Fruit fly (Drosophila melanogaster) whole organism, embryonic: ENCODE data around the gene Pka-C1.
A peak's percentile ranks its signal among the peaks of the same experiment; 100 is the strongest.

Experiments used
- B-H2 ChIP-seq: fragments of 200-800 bp; sonication (Bioruptor generic); optimal IDR thresholded peaks from 2 replicates; lab custom pipeline; 2018; ENCODE audit warnings: missing biosample characterization, mild to moderate bottlenecking, missing genetic modification characterization
- BEAF-32 ChIP-seq: fragments of 200-800 bp; sonication (Bioruptor generic); optimal IDR thresholded peaks from 3 replicates; lab custom pipeline; 2017; ENCODE audit warnings: missing biosample characterization, missing genetic modification characterization, mild to moderate bottlenecking, moderate library complexity, missing genetic modification reagents
- Bdp1 ChIP-seq: fragments of 200-800 bp; sonication (Bioruptor generic); optimal IDR thresholded peaks from 3 replicates; lab custom pipeline; 2016; ENCODE audit warnings: missing biosample characterization, missing genetic modification characterization
- CG10959 ChIP-seq: fragments of 200-800 bp; sonication (Bioruptor generic); IDR thresholded peaks from 2 replicates; pipeline ENCODE4 v1.3.6; 2022; ENCODE audit warnings: missing biosample characterization, missing genetic modification characterization
- CG10979 ChIP-seq: fragments of 200-800 bp; sonication (Bioruptor generic); optimal IDR thresholded peaks from 2 replicates; lab custom pipeline; 2018; ENCODE audit warnings: missing biosample characterization, mild to moderate bottlenecking, missing genetic modification characterization, moderate library complexity
- CG14965 ChIP-seq: fragments of 200-800 bp; sonication (Bioruptor generic); optimal IDR thresholded peaks from 2 replicates; lab custom pipeline; 2016; ENCODE audit warnings: missing biosample characterization, missing genetic modification characterization, borderline replicate concordance
- CG1603 ChIP-seq: fragments of 200-800 bp; sonication (Bioruptor generic); optimal IDR thresholded peaks from 2 replicates; lab custom pipeline; 2019; ENCODE audit warnings: missing biosample characterization, mild to moderate bottlenecking, missing genetic modification characterization, moderate library complexity
- CG16815 ChIP-seq: fragments of 200-800 bp; sonication (Bioruptor generic); optimal IDR thresholded peaks from 3 replicates; lab custom pipeline; 2017; ENCODE audit warnings: missing biosample characterization, mild to moderate bottlenecking, missing genetic modification characterization
- CG17829 ChIP-seq: fragments of 200-800 bp; optimal IDR thresholded peaks from 2 replicates; lab custom pipeline; 2019; ENCODE audit warnings: missing biosample characterization, mild to moderate bottlenecking, missing genetic modification characterization, moderate library complexity
- CG1792 ChIP-seq: fragments of 200-800 bp; sonication (Bioruptor generic); optimal IDR thresholded peaks from 2 replicates; lab custom pipeline; 2016; ENCODE audit warnings: missing biosample characterization, missing genetic modification characterization
- CG18619 ChIP-seq: fragments of 200-800 bp; sonication (Bioruptor generic); optimal IDR thresholded peaks from 3 replicates; lab custom pipeline; 2017; ENCODE audit warnings: missing biosample characterization, mild to moderate bottlenecking, missing genetic modification characterization
- CG2116 ChIP-seq: fragments of 200-800 bp; sonication (Bioruptor generic); optimal IDR thresholded peaks from 3 replicates; lab custom pipeline; 2018; ENCODE audit warnings: missing biosample characterization, mild to moderate bottlenecking, missing genetic modification characterization
- CG2120 ChIP-seq: fragments of 200-800 bp; sonication (Bioruptor generic); optimal IDR thresholded peaks from 3 replicates; lab custom pipeline; 2016; ENCODE audit warnings: missing biosample characterization, missing genetic modification characterization
- CG2875 ChIP-seq: fragments of 200-800 bp; sonication (Bioruptor generic); optimal IDR thresholded peaks from 2 replicates; lab custom pipeline; 2017; ENCODE audit warnings: missing biosample characterization, mild to moderate bottlenecking, missing genetic modification characterization, missing genetic modification reagents
- CG3163 ChIP-seq: fragments of 200-800 bp; sonication (Bioruptor generic); optimal IDR thresholded peaks from 3 replicates; lab custom pipeline; 2016; ENCODE audit warnings: missing biosample characterization, missing genetic modification characterization
- CG3838 ChIP-seq: fragments of 200-800 bp; sonication (Bioruptor generic); optimal IDR thresholded peaks from 3 replicates; lab custom pipeline; 2016; ENCODE audit warnings: missing biosample characterization, missing genetic modification characterization
- CG4617 ChIP-seq: fragments of 200-800 bp; sonication (Bioruptor generic); optimal IDR thresholded peaks from 3 replicates; lab custom pipeline; 2016; ENCODE audit warnings: missing biosample characterization, missing genetic modification characterization, borderline replicate concordance
- CG4730 ChIP-seq: fragments of 200-800 bp; sonication (Bioruptor generic); IDR thresholded peaks from 2 replicates; pipeline ENCODE4 v1.3.6; 2022; ENCODE audit warnings: missing biosample characterization, missing genetic modification characterization
- CG5180 ChIP-seq: fragments of 200-800 bp; sonication (Bioruptor generic); optimal IDR thresholded peaks from 3 replicates; lab custom pipeline; 2017; ENCODE audit warnings: missing biosample characterization, missing genetic modification characterization, mild to moderate bottlenecking, moderate library complexity, missing genetic modification reagents
- CG6175 ChIP-seq: fragments of 200-800 bp; sonication (Bioruptor generic); IDR thresholded peaks from 3 replicates; pipeline ENCODE4 v1.3.6; 2022; ENCODE audit warnings: missing biosample characterization, missing genetic modification characterization
- CG6654 ChIP-seq: fragments of 200-800 bp; sonication (Bioruptor generic); optimal IDR thresholded peaks from 2 replicates; lab custom pipeline; 2017; ENCODE audit warnings: missing biosample characterization, mild to moderate bottlenecking, missing genetic modification characterization
- CG8281 ChIP-seq: fragments of 200-800 bp; sonication (Bioruptor generic); optimal IDR thresholded peaks from 2 replicates; lab custom pipeline; 2018; ENCODE audit warnings: missing biosample characterization, mild to moderate bottlenecking, missing genetic modification characterization, moderate library complexity
- CG9215 ChIP-seq: fragments of 200-800 bp; sonication (Bioruptor generic); IDR thresholded peaks from 2 replicates; pipeline ENCODE4 v1.3.6; 2022; ENCODE audit warnings: missing biosample characterization, missing genetic modification characterization
- CG9437 ChIP-seq: fragments of 200-800 bp; sonication (Bioruptor generic); optimal IDR thresholded peaks from 2 replicates; lab custom pipeline; 2018; ENCODE audit warnings: missing biosample characterization, mild to moderate bottlenecking, missing genetic modification characterization
- CoRest ChIP-seq: fragments of 200-800 bp; sonication (Bioruptor generic); optimal IDR thresholded peaks from 3 replicates; lab custom pipeline; 2018; ENCODE audit warnings: missing biosample characterization, mild to moderate bottlenecking, missing genetic modification characterization, moderate library complexity
- Dll ChIP-seq: fragments of 200-800 bp; sonication (Bioruptor generic); IDR thresholded peaks from 4 replicates; pipeline ENCODE4 v1.3.6; 2022; ENCODE audit warnings: missing biosample characterization, missing genetic modification characterization; ENCODE audit not compliant: partially characterized antibody
- Dp ChIP-seq: fragments of 200-800 bp; sonication (Bioruptor generic); optimal IDR thresholded peaks from 2 replicates; lab custom pipeline; 2018; ENCODE audit warnings: missing biosample characterization, mild to moderate bottlenecking, missing genetic modification characterization, moderate library complexity
- Lhr ChIP-seq: fragments of 200-800 bp; sonication (Bioruptor generic); optimal IDR thresholded peaks from 3 replicates; lab custom pipeline; 2017; ENCODE audit warnings: mild to moderate bottlenecking, missing biosample characterization, missing genetic modification reagents, missing genetic modification characterization
- NfI ChIP-seq: fragments of 200-800 bp; sonication (Bioruptor generic); optimal IDR thresholded peaks from 3 replicates; lab custom pipeline; 2018; ENCODE audit warnings: missing biosample characterization, mild to moderate bottlenecking, missing genetic modification characterization, moderate library complexity
- Optix ChIP-seq: fragments of 200-800 bp; sonication (Bioruptor generic); IDR thresholded peaks from 3 replicates; pipeline ENCODE4 v1.3.6; 2022; ENCODE audit warnings: missing biosample characterization, missing genetic modification characterization
- PHDP ChIP-seq: fragments of 200-800 bp; sonication (Bioruptor generic); optimal IDR thresholded peaks from 3 replicates; lab custom pipeline; 2018; ENCODE audit warnings: missing biosample characterization, mild to moderate bottlenecking, missing genetic modification characterization, moderate library complexity
- Rfx ChIP-seq: fragments of 200-800 bp; sonication (Bioruptor generic); IDR thresholded peaks from 2 replicates; pipeline ENCODE4 v1.3.6; 2022; ENCODE audit warnings: missing biosample characterization, missing genetic modification characterization
- Side ChIP-seq: fragments of 200-800 bp; sonication (Bioruptor generic); optimal IDR thresholded peaks from 2 replicates; lab custom pipeline; 2016; ENCODE audit warnings: missing biosample characterization, missing genetic modification characterization
- Usf ChIP-seq: fragments of 200-800 bp; sonication (Bioruptor generic); optimal IDR thresholded peaks from 2 replicates; lab custom pipeline; 2017; ENCODE audit warnings: missing genotype, missing biosample characterization, missing genetic modification characterization
- Xbp1 ChIP-seq: fragments of 200-800 bp; sonication (Bioruptor generic); optimal IDR thresholded peaks from 3 replicates; lab custom pipeline; 2016; ENCODE audit warnings: missing biosample characterization, mild to moderate bottlenecking, missing genetic modification characterization
- bsh ChIP-seq, 2 experiments: fragments of 200-800 bp; sonication (Bioruptor generic); optimal IDR thresholded peaks; 2 replicates each; lab custom pipeline; 2017 to 2018; ENCODE audit warnings: mild to moderate bottlenecking in 2 of 2, missing biosample characterization in 2 of 2, missing genetic modification characterization in 2 of 2, moderate library complexity in 1 of 2
- cas ChIP-seq: fragments of 200-800 bp; sonication (Bioruptor generic); IDR thresholded peaks from 2 replicates; pipeline ENCODE4 v1.3.6; 2022; ENCODE audit warnings: missing biosample characterization, missing genetic modification characterization
- crol ChIP-seq: fragments of 200-800 bp; sonication (Bioruptor generic); IDR thresholded peaks from 2 replicates; pipeline ENCODE4 v1.3.6; 2022; ENCODE audit warnings: missing biosample characterization, missing genetic modification characterization
- dan ChIP-seq: fragments of 200-800 bp; sonication (Bioruptor generic); IDR thresholded peaks from 2 replicates; pipeline ENCODE4 v1.3.6; 2022; ENCODE audit warnings: missing biosample characterization, missing genetic modification characterization
- ewg ChIP-seq: fragments of 200-800 bp; sonication (Bioruptor generic); optimal IDR thresholded peaks from 3 replicates; lab custom pipeline; 2017; ENCODE audit warnings: mild to moderate bottlenecking, missing biosample characterization, missing genetic modification reagents, missing genetic modification characterization
- fu2 ChIP-seq: fragments of 200-800 bp; sonication (Bioruptor generic); optimal IDR thresholded peaks from 2 replicates; lab custom pipeline; 2016; ENCODE audit warnings: missing biosample characterization, missing genetic modification characterization
- gem ChIP-seq: fragments of 200-800 bp; sonication (Bioruptor generic); optimal IDR thresholded peaks from 2 replicates; lab custom pipeline; 2019; ENCODE audit warnings: missing biosample characterization, mild to moderate bottlenecking, missing genetic modification characterization, moderate library complexity
- hkb ChIP-seq, 2 experiments: fragments of 200-800 bp in 1 of 2; fragments of >200 bp in 1 of 2; sonication (Bioruptor generic) in 1 of 2; IDR thresholded peaks in 1 of 2; optimal IDR thresholded peaks in 1 of 2; 2 replicates each; pipeline versions ENCODE4 v1.3.6 to Lab custom; 2017 to 2022; ENCODE audit warnings: missing biosample characterization in 1 of 2, missing genetic modification characterization in 1 of 2
- jing ChIP-seq: fragments of 200-800 bp; sonication (Bioruptor generic); optimal IDR thresholded peaks from 2 replicates; lab custom pipeline; 2018; ENCODE audit warnings: missing biosample characterization, mild to moderate bottlenecking, missing genetic modification characterization
- mirr ChIP-seq: fragments of 200-800 bp; sonication (Bioruptor generic); optimal IDR thresholded peaks from 3 replicates; lab custom pipeline; 2018; ENCODE audit warnings: missing biosample characterization, mild to moderate bottlenecking, missing genetic modification characterization
- prd ChIP-seq, 3 experiments: fragments of >200 bp in 2 of 3; fragments of 200-800 bp in 1 of 3; sonication (Bioruptor generic) in 1 of 3; optimal IDR thresholded peaks in 2 of 3; IDR thresholded peaks in 1 of 3; 2 replicates in 2 of 3; 3 replicates in 1 of 3; pipeline versions ENCODE4 v1.3.6 to Lab custom; 2017 to 2022; ENCODE audit warnings: missing biosample characterization in 1 of 3, missing genetic modification characterization in 1 of 3
- toy ChIP-seq: fragments of 200-800 bp; sonication (Bioruptor generic); IDR thresholded peaks from 2 replicates; pipeline ENCODE4 v1.3.6; 2022; ENCODE audit warnings: missing biosample characterization, missing genetic modification characterization
- vfl ChIP-seq: fragments of 200-800 bp; sonication (Bioruptor generic); optimal IDR thresholded peaks from 2 replicates; lab custom pipeline; 2016; ENCODE audit warnings: missing biosample characterization, missing genetic modification characterization

The Pka-C1 gene

dm6 chr2L:9633811-9634436 is 65.2 kb downstream of the Pka-C1 start, which contains the start of gene Apoltp (continued):
- TF ChIP-seq ewg (GFP tag; lab: Kevin White, UChicago) (no peak), prd (optimal IDR thresholded peaks at IDR 0.05; lab: Kevin White, UChicago) (no peak), prd (GFP tag; IDR thresholded peaks at IDR 0.05; lab: Robert Waterston, UW) (peak; percentile 82), CG10959 (GFP tag; lab: Robert Waterston, UW) (peak; percentile 51; the same call in 1 of the 2 replicates), Bdp1 (GFP tag; lab: Kevin White, UChicago) (no peak), toy (GFP tag; lab: Robert Waterston, UW) (0 out of 2 replicates have a peak, but pooled peaks have one; percentile 59), CG10979 (tag; lab: Kevin White, UChicago) (peak; percentile 67), jing (GFP tag; lab: Kevin White, UChicago) (no peak), Dll (GFP tag; lab: Robert Waterston, UW) (no peak), cas (GFP tag; lab: Robert Waterston, UW) (no peak), BEAF-32 (GFP tag; lab: Kevin White, UChicago) (no peak), CG8281 (tag; lab: Kevin White, UChicago) (peak; percentile 19), bsh (GFP tag; optimal IDR thresholded peaks at IDR 0.05; lab: Kevin White, UChicago) (peak in 1 of 2 experiments; percentile 58), CG2120 (GFP tag; lab: Kevin White, UChicago) (peak; percentile 66), fu2 (no peak), CG6175 (no peak), CG9215 (GFP tag; lab: Robert Waterston, UW) (peak; percentile 41; the same call in 1 of the 2 replicates), CG4617 (no peak), vfl (GFP tag; lab: Kevin White, UChicago) (no peak), hkb (optimal IDR thresholded peaks at IDR 0.05; lab: Kevin White, UChicago) (no peak), hkb (GFP tag; IDR thresholded peaks at IDR 0.05; lab: Robert Waterston, UW) (peak; percentile 81), crol (GFP tag; lab: Robert Waterston, UW) (no peak), CG1603 (tag; lab: Kevin White, UChicago) (no peak), Rfx (peak; percentile 78), Lhr (GFP tag; lab: Kevin White, UChicago) (no peak), CG3163 (GFP tag; lab: Kevin White, UChicago) (no peak), CG17829 (tag; lab: Kevin White, UChicago) (no peak), CG5180 (GFP tag; lab: Kevin White, UChicago) (peak; percentile 45), Optix (GFP tag; lab: Robert Waterston, UW) (0 out of 3 replicates have a peak, but pooled peaks have one; percentile 21), mirr (peak; percentile 17), Xbp1 (peak; percentile 48), CG4730 (GFP tag; lab: Robert Waterston, UW) (peak; percentile 58), gem (tag; lab: Kevin White, UChicago) (peak; percentile 75), dan (GFP tag; lab: Robert Waterston, UW) (no peak), CG2875 (GFP tag; lab: Kevin White, UChicago) (no peak), PHDP (tag; lab: Kevin White, UChicago) (peak; percentile 63), CG3838 (no peak), CG6654 (GFP tag; lab: Kevin White, UChicago) (peak; percentile 51), Usf (peak; percentile 4), CG9437 (GFP tag; lab: Kevin White, UChicago) (no peak), CoRest (tag; lab: Kevin White, UChicago) (peak; percentile 64), CG1792 (GFP tag; lab: Kevin White, UChicago) (no peak), CG14965 (GFP tag; lab: Kevin White, UChicago) (no peak), Dp (GFP tag; lab: Kevin White, UChicago) (no peak), CG16815 (GFP tag; lab: Kevin White, UChicago) (peak; percentile 23), Side (GFP tag; lab: Kevin White, UChicago) (peak; percentile 12), NfI (GFP tag; lab: Kevin White, UChicago) (peak; percentile 63), B-H2 (GFP tag; lab: Kevin White, UChicago) (no peak), CG18619 (GFP tag; lab: Kevin White, UChicago) (peak; percentile 54), CG2116 (no peak)
